Worm (Caenorhabditis elegans) whole organism, early embryonic: ENCODE measurements around the gene hgap-2.

Source experiments
- aly-1 ChIP-seq: sonication (generic microtip); optimal IDR thresholded peaks from 2 replicates; lab custom pipeline; 2016; ENCODE audit warnings: missing genetic modification characterization, missing compliant biosample characterization
- ama-1 ChIP-seq: fragments of 150-350 bp; optimal IDR thresholded peaks from 2 replicates; lab custom pipeline; 2014
- hmbx-1 ChIP-seq: sonication (generic microtip); optimal IDR thresholded peaks from 2 replicates; lab custom pipeline; 2016; ENCODE audit warnings: mild to moderate bottlenecking, missing genetic modification characterization, missing compliant biosample characterization
- scrt-1 ChIP-seq: fragments of 200-800 bp; sonication (Bioruptor generic); IDR thresholded peaks from 2 replicates; pipeline ENCODE4 v1.3.6; 2022; ENCODE audit warnings: missing genetic modification characterization, missing compliant biosample characterization
- sea-1 ChIP-seq: fragments of 200-800 bp; sonication (Bioruptor generic); conservative IDR thresholded peaks from 2 replicates; pipeline ENCODE4 v1.3.6; 2022; ENCODE audit warnings: missing genetic modification characterization, missing compliant biosample characterization
- tbx-11 ChIP-seq: fragments of 200-800 bp; sonication (Bioruptor generic); IDR thresholded peaks from 2 replicates; pipeline ENCODE4 v1.3.6; 2022; ENCODE audit warnings: missing genetic modification characterization, missing compliant biosample characterization

ce11 chrII:8637615-8638014 lies 47.1 kb downstream of the hgap-2 start, which contains the start of gene vab-9:
- TF ChIP-seq hmbx-1 (tag; lab: Kevin White, UChicago): no peak
- no peak for TF ChIP-seq ama-1 (lab: Kevin White, UChicago)
- TF ChIP-seq scrt-1: no peak
- TF ChIP-seq aly-1: no peak
- no peak for TF ChIP-seq tbx-11 (GFP tag; lab: Robert Waterston, UW)
- TF ChIP-seq sea-1 (GFP tag; lab: Robert Waterston, UW): no peak
